Worm (Caenorhabditis elegans) whole organism, dauer: ENCODE data around the gene sri-54.
"Not testable (repeated sequence)": the region's sequence is repeated elsewhere in the genome, so short reads cannot be mapped to it uniquely, and the experiment has no call there.

ENCODE experiments used
- unc-62 ChIP-seq: sonication (generic microtip); optimal IDR thresholded peaks from 2 replicates; lab custom pipeline; 2017; ENCODE audit warnings: missing biosample characterization, missing genetic modification reagents, missing genetic modification characterization

sri-54 gene

DNA sequence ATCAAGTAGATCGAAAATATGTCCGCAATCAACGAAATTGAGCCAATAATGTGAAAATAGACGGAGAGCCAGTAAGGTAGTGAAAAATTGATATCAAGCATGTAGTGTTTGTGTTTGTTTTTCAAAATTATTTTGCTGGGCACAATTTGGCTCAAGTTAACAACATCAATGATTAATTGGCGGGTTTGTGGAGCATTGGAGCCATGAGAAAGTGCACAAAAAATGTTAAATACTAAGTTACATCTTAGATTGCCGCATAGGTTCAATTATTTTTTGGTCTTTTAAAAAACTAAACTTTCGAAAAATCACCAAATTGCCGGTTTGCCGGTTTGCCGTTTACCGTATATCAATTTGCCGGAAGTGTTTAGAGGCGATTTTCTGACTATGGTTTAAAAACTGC is at the start of gene sri-54:
Gene sri-54 (minus strand): TSS at position 101 of the 400 bp plus-strand sequence.
- TF ChIP-seq unc-62 (GFP tag; lab: Kevin White, UChicago): no peak

DNA sequence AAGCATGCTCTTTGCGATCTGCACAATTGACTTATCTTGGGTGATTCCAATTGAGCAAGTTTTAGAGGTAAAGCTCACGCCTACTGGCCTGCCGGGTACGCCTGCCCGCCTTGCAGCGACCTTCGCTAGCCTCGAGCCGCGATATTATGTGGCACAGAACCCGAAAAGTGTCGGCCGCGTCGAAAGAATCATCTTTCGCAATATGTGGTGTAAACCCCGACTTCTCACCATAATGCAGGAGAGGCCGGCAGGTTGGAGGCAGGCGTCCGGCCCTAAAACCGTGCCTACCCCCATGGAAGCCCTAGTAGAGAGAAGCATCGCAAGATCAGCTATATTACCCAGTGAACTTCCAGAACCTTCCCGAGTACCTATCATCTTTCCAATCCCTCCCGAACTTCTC is 48.1 kb upstream of the sri-54 start:
- no peak for TF ChIP-seq unc-62 (GFP tag; lab: Kevin White, UChicago)

DNA sequence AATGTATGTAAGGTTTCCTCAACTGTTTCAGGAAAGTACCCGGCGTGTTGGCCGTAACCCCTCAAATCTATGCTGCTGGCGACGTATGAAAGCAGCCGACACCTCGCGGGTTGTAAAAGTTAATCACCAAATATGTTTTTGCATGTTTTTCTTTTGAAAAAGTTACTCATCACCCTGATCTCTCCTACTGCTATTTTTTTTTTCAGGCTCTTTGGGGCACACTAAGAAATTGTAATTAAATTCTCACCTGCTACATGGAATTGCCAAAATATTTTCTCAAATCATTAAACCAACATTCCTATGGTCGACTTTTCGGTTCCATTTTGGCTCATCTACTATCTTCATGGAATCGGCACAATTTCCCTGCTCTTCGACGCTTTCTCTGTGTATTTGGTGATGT is 47.2 kb upstream of the sri-54 start, which contains the start of gene sri-78:
Gene sri-78 (plus strand): TSS at position 301 of the 400 bp plus-strand sequence.
- not testable (repeated sequence) for TF ChIP-seq unc-62 (GFP tag; lab: Kevin White, UChicago)

DNA sequence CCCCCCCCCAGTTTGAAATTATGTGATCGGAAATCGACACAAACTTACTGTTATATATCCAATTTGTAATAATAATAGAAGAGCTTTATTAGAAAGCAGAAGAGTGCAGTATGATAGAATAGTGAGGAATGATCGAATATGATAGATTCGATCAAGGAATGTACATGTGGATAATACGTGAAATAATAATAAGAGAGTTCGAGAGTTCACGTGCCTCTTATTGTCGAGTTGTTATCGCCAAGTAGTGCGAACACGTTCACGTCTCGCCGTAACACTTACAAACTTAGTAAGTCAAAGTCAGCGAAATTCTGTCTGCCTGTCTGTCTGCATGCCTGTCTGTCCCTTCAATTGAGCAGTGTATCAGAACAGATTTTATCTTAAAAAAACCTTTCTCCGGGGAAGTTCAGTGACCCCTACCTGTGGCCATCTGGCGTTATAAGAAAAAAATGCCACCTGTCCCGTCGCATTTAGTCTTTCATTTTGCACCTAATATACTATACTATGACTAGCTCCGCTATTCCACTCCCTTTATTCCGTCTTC is 45.7 kb upstream of the sri-54 start, which contains the start of the genes Y27F2A.6 and Y27F2A.8:
Gene Y27F2A.6 (minus strand): TSS at position 101 of the 541 bp plus-strand sequence.
Gene Y27F2A.8 (plus strand): TSS at position 491 of the 541 bp plus-strand sequence.
- not testable (repeated sequence) for TF ChIP-seq unc-62 (GFP tag; lab: Kevin White, UChicago)

DNA sequence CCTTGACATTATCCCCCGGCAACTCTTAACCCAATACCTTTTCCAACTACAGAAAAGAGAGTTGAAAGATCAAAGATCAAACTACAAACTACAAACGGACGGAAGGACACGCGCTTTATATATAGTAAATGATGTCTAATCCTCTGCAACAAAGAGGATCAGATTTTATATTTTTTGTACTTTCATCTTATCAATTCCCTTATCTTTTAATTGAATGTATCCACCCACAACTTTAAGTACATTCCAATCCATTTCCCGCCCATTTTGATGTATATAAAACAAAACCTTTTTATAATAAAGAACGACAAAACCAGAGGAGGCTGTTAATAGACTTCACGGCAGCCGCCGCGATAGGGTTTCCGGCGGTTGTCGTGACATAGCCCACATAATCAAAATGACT is 40.0 kb upstream of the sri-54 start, which contains the start of gene sri-40:
Gene sri-40 (plus strand): TSS at position 301 of the 400 bp plus-strand sequence.
- not testable (repeated sequence) for TF ChIP-seq unc-62 (GFP tag; lab: Kevin White, UChicago)

DNA sequence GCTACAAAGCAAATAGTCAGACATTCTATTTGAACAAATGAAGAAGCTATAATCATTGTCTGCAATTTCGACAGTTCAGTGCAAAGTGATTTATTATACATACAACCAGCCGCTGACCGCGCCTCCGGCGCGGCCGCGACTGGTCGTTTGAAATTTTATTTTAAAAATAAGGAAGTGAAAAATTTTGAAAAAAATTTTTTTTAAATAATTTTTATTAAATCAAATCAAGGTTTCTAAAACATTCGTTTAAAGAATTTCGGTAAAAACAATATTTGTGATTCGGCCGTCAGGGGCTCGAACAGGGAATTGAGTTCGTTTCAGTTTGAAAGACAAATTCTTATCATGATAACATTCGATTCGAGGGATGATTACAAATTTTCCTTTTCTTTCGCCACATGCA is 34.5 kb upstream of the sri-54 start, which contains the start of gene Y27F2A.10:
Gene Y27F2A.10 (minus strand): TSS at position 101 of the 400 bp plus-strand sequence.
- TF ChIP-seq unc-62 (GFP tag; lab: Kevin White, UChicago): no peak

DNA sequence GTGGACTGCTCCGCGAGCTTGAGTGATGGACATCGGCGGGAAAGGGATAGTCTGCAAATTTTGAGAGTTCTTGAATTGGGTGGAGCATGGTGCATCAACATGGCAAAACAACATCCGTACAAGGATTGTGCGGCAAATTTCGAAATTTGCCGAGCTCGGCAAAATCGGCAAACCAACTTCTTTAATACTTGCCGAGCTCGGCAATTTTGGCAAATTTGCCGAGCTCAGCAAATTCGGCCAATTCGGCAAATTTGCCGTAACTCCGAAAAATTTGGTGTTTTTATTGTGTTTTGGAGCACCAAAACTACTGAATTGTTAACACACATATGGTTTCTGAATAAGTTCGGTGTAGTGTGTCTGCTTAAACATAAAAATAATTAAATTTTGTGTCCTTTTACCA is 32.4 kb upstream of the sri-54 start, which contains the start of gene fbxc-55:
Gene fbxc-55 (minus strand): TSS at position 101 of the 400 bp plus-strand sequence.
- no peak for TF ChIP-seq unc-62 (GFP tag; lab: Kevin White, UChicago)

DNA sequence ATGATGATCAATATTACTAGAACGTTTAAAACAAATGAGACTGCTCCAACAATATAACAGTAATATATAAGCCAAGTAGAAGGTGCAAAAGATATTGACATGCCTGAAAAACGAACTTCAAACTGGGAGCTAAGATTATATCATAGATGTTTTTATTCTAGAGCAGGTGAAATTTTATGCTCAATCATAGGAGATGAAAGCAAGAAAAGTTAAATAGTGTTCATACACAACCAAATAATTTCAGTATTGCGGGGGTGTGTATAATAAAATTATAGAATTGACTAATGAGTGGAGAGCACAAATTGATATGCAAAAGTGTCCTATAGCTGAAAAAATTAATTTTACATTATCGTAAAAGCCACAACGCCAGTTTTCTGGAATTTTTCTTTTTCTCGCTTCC is 21.3 kb upstream of the sri-54 start, which contains the start of gene sri-34:
Gene sri-34 (minus strand): TSS at position 101 of the 400 bp plus-strand sequence.
- no peak for TF ChIP-seq unc-62 (GFP tag; lab: Kevin White, UChicago)

DNA sequence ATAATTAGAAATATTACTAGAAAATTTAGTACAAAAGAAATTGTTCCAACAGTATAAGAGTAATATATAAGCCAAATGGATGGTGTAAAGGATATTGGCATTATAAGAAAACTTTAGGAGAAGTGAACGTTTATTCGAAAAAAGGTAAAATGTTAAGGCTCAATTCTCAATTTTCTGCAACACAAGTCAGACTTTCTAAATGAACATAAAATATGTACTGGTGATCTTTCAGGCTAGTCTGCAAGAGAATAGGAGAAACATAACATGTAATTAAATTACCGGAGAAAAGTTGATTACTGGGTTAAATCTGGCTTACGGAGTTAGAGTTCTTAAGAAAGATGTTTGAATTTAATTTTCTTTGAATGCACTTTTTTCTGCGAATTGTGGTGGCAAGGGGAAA is 19.0 kb upstream of the sri-54 start, which contains the start of gene sri-33:
Gene sri-33 (minus strand): TSS at position 101 of the 400 bp plus-strand sequence.
- TF ChIP-seq unc-62 (GFP tag; lab: Kevin White, UChicago): no peak

DNA sequence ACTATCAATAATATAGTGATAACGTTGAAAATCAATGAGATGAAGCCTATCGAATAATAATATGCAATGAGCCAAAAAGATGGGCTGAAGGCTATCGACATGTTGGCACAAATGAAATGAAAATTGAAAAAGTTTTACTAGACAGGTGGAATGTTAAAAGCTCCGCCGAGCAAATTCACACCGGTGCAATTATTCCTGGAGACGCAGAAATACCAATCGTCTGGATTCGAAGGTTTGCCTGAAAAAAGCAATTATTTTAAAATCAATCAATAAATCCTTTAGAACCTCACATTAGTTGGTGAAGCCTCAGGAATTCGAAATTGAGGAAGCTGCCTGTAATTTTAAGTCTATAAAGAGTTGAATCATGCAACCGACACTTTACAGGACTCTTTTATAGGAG is 16.7 kb upstream of the sri-54 start, which contains the start of gene sri-32:
Gene sri-32 (minus strand): TSS at position 101 of the 400 bp plus-strand sequence.
- TF ChIP-seq unc-62 (GFP tag; lab: Kevin White, UChicago): no peak

DNA sequence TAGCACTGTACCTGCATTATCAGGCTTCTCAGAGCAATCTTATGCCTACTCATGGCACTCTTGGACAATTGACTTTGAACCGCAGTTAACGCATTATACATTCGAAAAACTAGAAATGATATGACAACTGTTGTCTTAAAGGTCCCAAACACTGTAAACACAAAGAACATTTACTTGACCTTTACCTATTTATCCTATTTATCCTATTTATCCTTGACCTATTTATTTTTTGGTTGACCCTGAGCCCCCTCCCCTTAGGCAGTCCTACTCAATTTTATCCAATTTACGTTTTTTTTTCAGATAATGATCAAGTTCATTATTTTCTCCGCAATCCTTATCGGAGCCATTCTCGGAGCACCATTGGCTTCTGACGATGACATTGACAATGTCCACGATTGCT is 13.9 kb upstream of the sri-54 start, which contains the start of the genes T10D4.14 and T10D4.19:
Gene T10D4.14 (minus strand): TSS at position 101 of the 400 bp plus-strand sequence.
Gene T10D4.19 (plus strand): TSS at position 304 of the 400 bp plus-strand sequence.
- TF ChIP-seq unc-62 (GFP tag; lab: Kevin White, UChicago): no peak

DNA sequence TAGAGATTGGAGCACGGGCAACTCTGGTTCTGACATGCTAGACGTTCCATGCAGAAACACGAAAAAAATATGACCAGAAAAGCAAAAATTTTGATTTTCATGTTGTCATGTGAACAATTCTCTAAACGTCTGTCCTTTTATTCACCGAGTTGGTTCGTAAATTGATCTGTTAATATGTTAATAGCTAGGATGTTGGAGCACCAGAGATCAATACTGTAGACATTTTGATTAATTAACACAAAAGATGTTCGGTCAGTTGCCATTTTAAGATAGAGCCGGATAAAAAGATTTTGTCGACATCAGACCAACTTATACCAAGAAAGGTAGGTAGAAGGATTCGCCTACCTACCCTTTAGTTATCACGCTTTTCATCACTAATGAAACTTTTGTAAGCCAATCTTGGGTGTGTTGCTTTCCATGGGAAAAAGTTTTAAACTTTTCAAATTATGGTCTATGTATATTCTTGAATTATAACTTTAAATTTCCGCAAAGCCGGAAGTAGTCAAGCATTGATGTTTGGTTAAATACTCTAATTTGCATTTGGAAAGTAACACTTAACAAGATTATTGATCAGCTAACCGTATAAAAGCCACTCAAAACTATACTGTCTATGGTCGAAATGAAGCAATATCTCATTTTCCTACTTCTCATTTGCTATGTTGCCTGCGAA is 12.0 kb upstream of the sri-54 start, which contains the start of the genes T10D4.11 and T10D4.1:
Gene T10D4.11 (minus strand): TSS at position 101 of the 670 bp plus-strand sequence.
Gene T10D4.1 (plus strand): TSS at position 620 of the 670 bp plus-strand sequence.
- no peak for TF ChIP-seq unc-62 (GFP tag; lab: Kevin White, UChicago)

DNA sequence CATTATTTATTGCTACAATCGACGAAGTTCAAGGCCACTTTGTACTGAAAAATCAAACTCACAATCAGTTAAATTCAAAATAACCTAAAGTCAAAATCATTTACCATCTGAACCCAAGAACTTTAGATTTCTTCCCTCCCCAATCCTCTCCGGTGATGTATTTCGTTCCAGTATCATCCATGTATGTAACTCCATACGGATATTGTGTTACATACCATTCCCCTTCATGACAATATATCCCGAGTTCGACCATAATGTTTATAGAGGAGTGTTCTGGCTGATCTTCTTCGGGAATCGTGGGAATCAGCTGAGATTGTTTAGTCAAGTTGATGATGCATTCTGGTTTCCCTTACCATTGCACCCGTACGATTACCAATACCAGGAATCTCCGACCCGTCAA is 10.7 kb upstream of the sri-54 start:
- no peak for TF ChIP-seq unc-62 (GFP tag; lab: Kevin White, UChicago)

DNA sequence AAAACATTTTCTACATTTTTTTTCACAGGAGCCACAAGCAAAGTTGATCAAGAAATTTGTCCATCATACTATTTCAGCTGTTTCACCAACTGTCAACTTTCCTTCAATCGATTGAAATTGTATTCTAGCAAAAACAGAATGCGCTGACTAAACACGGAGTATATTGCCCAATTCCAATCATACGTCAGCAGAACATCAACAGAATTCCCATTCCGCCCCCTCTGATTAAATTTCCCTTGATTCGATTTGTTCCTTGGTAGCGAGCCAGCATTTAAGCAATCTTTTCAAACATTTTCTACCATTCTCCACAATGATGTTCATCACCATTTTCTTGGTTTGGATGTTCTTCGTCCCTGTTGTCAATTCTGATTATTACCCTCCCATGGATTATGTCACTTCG is 8.1 kb upstream of the sri-54 start, which contains the start of gene T10D4.15:
Gene T10D4.15 (plus strand): TSS at position 301 of the 400 bp plus-strand sequence.
- TF ChIP-seq unc-62 (GFP tag; lab: Kevin White, UChicago): no peak

DNA sequence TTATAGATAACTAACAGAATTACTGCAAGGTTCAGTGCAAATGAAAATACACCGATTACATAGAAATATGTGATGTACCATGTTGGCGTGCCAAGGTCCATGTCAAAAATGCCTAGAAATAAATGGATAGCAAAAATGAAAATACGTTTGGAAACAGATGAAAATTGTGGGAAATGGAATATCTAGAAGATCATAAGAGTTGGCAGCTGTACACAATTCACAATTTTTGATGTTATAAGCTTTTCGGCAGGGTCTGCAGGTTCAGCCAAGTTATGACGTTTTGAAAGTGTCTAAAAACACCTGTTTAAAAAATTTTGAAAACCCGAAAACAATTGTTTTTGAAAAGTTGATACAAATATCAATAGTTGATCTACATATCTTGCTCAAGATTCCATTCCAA is 6.8 kb upstream of the sri-54 start, which contains the start of gene sri-43:
Gene sri-43 (minus strand): TSS at position 101 of the 400 bp plus-strand sequence.
- not testable (repeated sequence) for TF ChIP-seq unc-62 (GFP tag; lab: Kevin White, UChicago)
